Fruit fly (Drosophila melanogaster): Measurements from ENCODE around the gene mtDNA-helicase.

The mtDNA-helicase gene

DNA sequence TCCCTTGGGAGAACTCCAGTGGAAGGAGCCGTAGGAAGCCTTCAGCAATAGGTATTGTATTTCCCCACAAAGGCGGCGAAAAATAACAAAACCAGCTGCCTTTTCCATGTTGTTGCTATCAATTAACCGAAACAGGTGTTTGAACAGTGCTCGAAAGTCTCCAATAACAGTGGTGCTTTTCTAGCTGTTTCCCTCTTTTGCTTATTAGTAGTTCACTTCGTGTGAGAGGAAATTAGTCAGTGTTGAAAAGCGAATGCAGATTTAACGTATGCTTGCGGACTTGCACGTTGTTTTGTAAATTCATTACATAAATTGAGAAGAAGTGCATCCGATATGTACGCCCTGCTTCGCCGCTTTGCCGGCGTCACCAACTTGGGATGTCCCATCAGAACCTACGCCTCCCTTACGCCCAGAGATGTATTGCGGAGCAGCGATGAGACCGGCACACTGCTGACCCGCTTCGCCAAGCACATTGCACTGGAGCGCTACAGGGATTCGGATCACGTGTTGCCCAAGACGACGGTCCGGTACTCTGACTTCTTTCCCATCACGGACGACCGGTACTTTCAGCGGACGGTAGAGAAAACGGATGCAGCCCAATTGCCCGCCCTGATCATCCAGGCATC lies 45.5 kb upstream of the mtDNA-helicase start, which contains the start of the genes Datp and CG4619 (continued):
- TF ChIP-seq Jarid2 (GFP tag; optimal IDR thresholded peaks at IDR 0.05) (peak; percentile 6), ATbp (GFP tag; optimal IDR thresholded peaks at IDR 0.05) (no peak), CG14014 (GFP tag; IDR thresholded peaks at IDR 0.05) (0 out of 2 replicates have a peak, but pooled peaks have one; percentile 13), sug (tag; optimal IDR thresholded peaks at IDR 0.05) (no peak), CG4820 (GFP tag; optimal IDR thresholded peaks at IDR 0.05) (no peak), D19B (GFP tag; optimal IDR thresholded peaks at IDR 0.05) (no peak), CG10431 (GFP tag; optimal IDR thresholded peaks at IDR 0.05) (peak; percentile 68), Ada2b (GFP tag; IDR thresholded peaks at IDR 0.05) (no peak; the same call in 1 of the 2 replicates), peb (GFP tag; IDR thresholded peaks at IDR 0.05) (no peak), CG2116 (GFP tag; optimal IDR thresholded peaks at IDR 0.05) (peak; percentile 29), CG30403 (GFP tag; optimal IDR thresholded peaks at IDR 0.05) (no peak), Optix (GFP tag; IDR thresholded peaks at IDR 0.05) (no peak), oc (tag; optimal IDR thresholded peaks at IDR 0.05) (no peak), Lpt (GFP tag; optimal IDR thresholded peaks at IDR 0.05) (no peak), CG18619 (GFP tag; optimal IDR thresholded peaks at IDR 0.05) (peak; percentile 54), E2f1 (GFP tag; IDR thresholded peaks at IDR 0.05) (no peak), CG16863 (GFP tag; optimal IDR thresholded peaks at IDR 0.05) (no peak), ems (GFP tag; optimal IDR thresholded peaks at IDR 0.05) (no peak), bigmax (GFP tag; optimal IDR thresholded peaks at IDR 0.05) (no peak), btn (GFP tag; optimal IDR thresholded peaks at IDR 0.05) (no peak), CG18764 (GFP tag; optimal IDR thresholded peaks at IDR 0.05) (peak; percentile 32), klu (GFP tag; IDR thresholded peaks at IDR 0.05) (no peak), CG3838 (GFP tag; optimal IDR thresholded peaks at IDR 0.05) (no peak), CG11560 (tag; IDR thresholded peaks at IDR 0.05) (no peak), CG9609 (GFP tag; optimal IDR thresholded peaks at IDR 0.05) (peak; percentile 51), seq (GFP tag; IDR thresholded peaks at IDR 0.05) (no peak), HmgZ (tag; optimal IDR thresholded peaks at IDR 0.05) (peak; percentile 87), nom (GFP tag; optimal IDR thresholded peaks at IDR 0.05) (no peak), CG3995 (GFP tag; optimal IDR thresholded peaks at IDR 0.05) (peak; percentile 36), Bteb2 (GFP tag; optimal IDR thresholded peaks at IDR 0.05) (no peak), grn (GFP tag; optimal IDR thresholded peaks at IDR 0.05) (no peak), nerfin-1 (tag; optimal IDR thresholded peaks at IDR 0.05) (no peak), CG15514 (GFP tag; optimal IDR thresholded peaks at IDR 0.05) (peak; percentile 97), sisA (GFP tag; IDR thresholded peaks at IDR 0.05) (no peak), stc (GFP tag; IDR thresholded peaks at IDR 0.05) (no peak), phol (tag; optimal IDR thresholded peaks at IDR 0.05) (peak; percentile 39), CG15073 (GFP tag; optimal IDR thresholded peaks at IDR 0.05) (no peak), PHDP (tag; optimal IDR thresholded peaks at IDR 0.05) (no peak), fd3F (GFP tag; optimal IDR thresholded peaks at IDR 0.05) (no peak), CG31441 (GFP tag; IDR thresholded peaks at IDR 0.05) (no peak), CG9932 (GFP tag; IDR thresholded peaks at IDR 0.05) (peak; percentile 85)

DNA sequence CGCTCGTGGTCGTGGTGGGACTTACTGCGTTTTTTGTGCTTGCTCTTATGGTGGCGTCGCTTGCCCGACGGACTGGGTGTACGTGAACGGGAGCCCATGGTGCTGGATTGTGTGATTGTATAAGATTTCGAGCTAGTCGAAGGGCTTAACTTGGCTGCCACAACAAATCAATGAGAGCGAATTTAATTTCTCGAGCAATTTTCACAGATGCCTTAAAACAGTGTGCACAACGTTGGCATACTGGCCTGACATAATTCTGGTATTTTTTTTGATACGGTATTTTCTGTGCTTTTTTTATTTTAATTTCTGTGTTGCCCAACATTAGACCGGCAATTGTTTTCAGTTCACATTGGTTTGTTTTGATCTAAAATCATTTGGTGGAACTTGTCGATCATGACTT lies 44.7 kb upstream of the mtDNA-helicase start, which contains the start of gene Arglu1:
Gene Arglu1, minus strand, starts transcription at position 227 of the 400 bp plus-strand sequence.
- no peak for TF ChIP-seq kah (GFP tag; optimal IDR thresholded peaks at IDR 0.05)
- peak; percentile 14 for TF ChIP-seq CG18011 (GFP tag; optimal IDR thresholded peaks at IDR 0.05)
- TF ChIP-seq NfI (GFP tag; optimal IDR thresholded peaks at IDR 0.05), result peak; percentile 26
- TF ChIP-seq slbo (GFP tag; IDR thresholded peaks at IDR 0.05), result peak; percentile 36; the same call in 1 of the 2 replicates
- peak; percentile 67 for TF ChIP-seq gfzf (GFP tag; optimal IDR thresholded peaks at IDR 0.05)
- TF ChIP-seq CG4617 (GFP tag; optimal IDR thresholded peaks at IDR 0.05; ENCODE audit: borderline replicate concordance), result peak; percentile 87
- peak; percentile 66 for TF ChIP-seq CG9797 (GFP tag; optimal IDR thresholded peaks at IDR 0.05)
- 0 out of 2 replicates have a peak, but pooled peaks have one; percentile 35 for TF ChIP-seq vvl (GFP tag; IDR thresholded peaks at IDR 0.05)
- peak; percentile 0 for TF ChIP-seq CG2116 (GFP tag; optimal IDR thresholded peaks at IDR 0.05)
- peak; percentile 78 for TF ChIP-seq CG15514 (GFP tag; optimal IDR thresholded peaks at IDR 0.05)
- TF ChIP-seq YL-1 (GFP tag; optimal IDR thresholded peaks at IDR 0.05), result peak; percentile 55
- TF ChIP-seq Six4 (GFP tag; optimal IDR thresholded peaks at IDR 0.05), result no peak
- TF ChIP-seq Drgx (GFP tag; IDR thresholded peaks at IDR 0.05), result 0 out of 2 replicates have a peak, but pooled peaks have one; percentile 14
- TF ChIP-seq Med (GFP tag), result peak; percentile 88

Data from whole organism, embryonic.